Fruit fly (Drosophila melanogaster) whole organism, embryonic: ENCODE results near the gene CG33986.

Source experiments
- Ada2b ChIP-seq: fragments of 200-800 bp; sonication (Bioruptor generic); IDR thresholded peaks from 2 replicates; pipeline ENCODE4 v1.3.6; 2022; ENCODE audit warnings: missing biosample characterization, missing genetic modification characterization
- BtbVII ChIP-seq: fragments of 200-800 bp; sonication (Bioruptor generic); optimal IDR thresholded peaks from 3 replicates; lab custom pipeline; 2017; ENCODE audit warnings: missing biosample characterization, mild to moderate bottlenecking, missing genetic modification characterization
- Bteb2 ChIP-seq: fragments of 200-800 bp; sonication (Bioruptor generic); optimal IDR thresholded peaks from 2 replicates; lab custom pipeline; 2016; ENCODE audit warnings: missing biosample characterization, missing genetic modification characterization
- CG10431 ChIP-seq: fragments of 200-800 bp; sonication (Bioruptor generic); optimal IDR thresholded peaks from 3 replicates; lab custom pipeline; 2018; ENCODE audit warnings: missing biosample characterization, mild to moderate bottlenecking, missing genetic modification characterization
- CG10565 ChIP-seq: fragments of 200-800 bp; sonication (Bioruptor generic); optimal IDR thresholded peaks from 3 replicates; lab custom pipeline; 2016; ENCODE audit warnings: missing biosample characterization, mild to moderate bottlenecking, missing genetic modification characterization
- CG12236 ChIP-seq: fragments of 200-800 bp; sonication (Bioruptor generic); optimal IDR thresholded peaks from 2 replicates; lab custom pipeline; 2016; ENCODE audit warnings: missing biosample characterization, missing genetic modification characterization
- CG12299 ChIP-seq: fragments of 200-800 bp; sonication (Bioruptor generic); optimal IDR thresholded peaks from 2 replicates; lab custom pipeline; 2018; ENCODE audit warnings: missing biosample characterization, mild to moderate bottlenecking, missing genetic modification characterization
- CG14014 ChIP-seq: fragments of 200-800 bp; sonication (Bioruptor generic); IDR thresholded peaks from 2 replicates; pipeline ENCODE4 v1.3.6; 2022; ENCODE audit warnings: missing biosample characterization, missing genetic modification characterization
- CG14965 ChIP-seq: fragments of 200-800 bp; sonication (Bioruptor generic); optimal IDR thresholded peaks from 2 replicates; lab custom pipeline; 2016; ENCODE audit warnings: missing biosample characterization, missing genetic modification characterization, borderline replicate concordance
- CG17385 ChIP-seq: fragments of 200-800 bp; sonication (Bioruptor generic); optimal IDR thresholded peaks from 3 replicates; lab custom pipeline; 2018; ENCODE audit warnings: missing biosample characterization, mild to moderate bottlenecking, missing genetic modification characterization
- CG17568 ChIP-seq: fragments of 200-800 bp; sonication (Bioruptor generic); optimal IDR thresholded peaks from 2 replicates; lab custom pipeline; 2018; ENCODE audit warnings: missing biosample characterization, mild to moderate bottlenecking, missing genetic modification characterization, moderate library complexity
- CG1832 ChIP-seq: fragments of 200-800 bp; sonication (Bioruptor generic); optimal IDR thresholded peaks from 2 replicates; lab custom pipeline; 2017; ENCODE audit warnings: missing biosample characterization, mild to moderate bottlenecking, missing genetic modification characterization, inconsistent platforms
- CG30431 ChIP-seq: fragments of 200-800 bp; sonication (Bioruptor generic); optimal IDR thresholded peaks from 2 replicates; lab custom pipeline; 2017; ENCODE audit warnings: missing biosample characterization, missing genetic modification characterization
- CG34376 ChIP-seq: fragments of 200-800 bp; sonication (Bioruptor generic); optimal IDR thresholded peaks from 2 replicates; lab custom pipeline; 2018; ENCODE audit warnings: missing biosample characterization, mild to moderate bottlenecking, missing genetic modification characterization
- CG42726 ChIP-seq: fragments of 200-800 bp; sonication (Bioruptor generic); IDR thresholded peaks from 2 replicates; pipeline ENCODE4 v1.3.6; 2022; ENCODE audit warnings: missing biosample characterization, missing genetic modification characterization; ENCODE audit not compliant: partially characterized antibody
- CG4282 ChIP-seq: fragments of 200-800 bp; sonication (Bioruptor generic); optimal IDR thresholded peaks from 2 replicates; lab custom pipeline; 2016; ENCODE audit warnings: missing biosample characterization, missing genetic modification characterization
- CG4820 ChIP-seq: fragments of 200-800 bp; sonication (Bioruptor generic); optimal IDR thresholded peaks from 3 replicates; lab custom pipeline; 2016; ENCODE audit warnings: missing biosample characterization, missing genetic modification characterization
- CG5953 ChIP-seq: fragments of 200-800 bp; sonication (Bioruptor generic); IDR thresholded peaks from 2 replicates; pipeline ENCODE4 v1.3.6; 2022; ENCODE audit warnings: missing biosample characterization, missing genetic modification characterization
- CG7271 ChIP-seq: fragments of 200-800 bp; sonication (Bioruptor generic); optimal IDR thresholded peaks from 2 replicates; lab custom pipeline; 2018; ENCODE audit warnings: missing biosample characterization, mild to moderate bottlenecking, missing genetic modification characterization, moderate library complexity
- CG8388 ChIP-seq: fragments of 200-800 bp; sonication (Bioruptor generic); optimal IDR thresholded peaks from 2 replicates; lab custom pipeline; 2019; ENCODE audit warnings: missing biosample characterization, mild to moderate bottlenecking, missing genetic modification characterization, moderate library complexity
- CHES-1-like ChIP-seq: fragments of 200-800 bp; sonication (Bioruptor generic); optimal IDR thresholded peaks from 2 replicates; lab custom pipeline; 2016; ENCODE audit warnings: missing biosample characterization, missing genetic modification characterization
- Eip74EF ChIP-seq, 2 experiments: fragments of 200-800 bp in 1 of 2; fragments of >200 bp in 1 of 2; sonication (Bioruptor generic) in 1 of 2; optimal IDR thresholded peaks; 2 replicates each; lab custom pipeline; 2017 to 2019; ENCODE audit warnings: missing biosample characterization in 2 of 2, missing genetic modification characterization in 2 of 2, mild to moderate bottlenecking in 1 of 2, moderate library complexity in 1 of 2
- H2.0 ChIP-seq: fragments of 200-800 bp; sonication (Bioruptor generic); IDR thresholded peaks from 2 replicates; pipeline ENCODE4 v1.3.6; 2022; ENCODE audit warnings: missing biosample characterization, missing genetic modification characterization
- HLHmδ ChIP-seq: fragments of 200-800 bp; sonication (Bioruptor generic); optimal IDR thresholded peaks from 2 replicates; lab custom pipeline; 2018; ENCODE audit warnings: missing biosample characterization, mild to moderate bottlenecking, missing genetic modification characterization, moderate library complexity
- Hand ChIP-seq: fragments of 200-800 bp; sonication (Bioruptor generic); optimal IDR thresholded peaks from 2 replicates; lab custom pipeline; 2017; ENCODE audit warnings: mild to moderate bottlenecking, missing biosample characterization, missing genetic modification reagents, missing genetic modification characterization
- HmgD ChIP-seq: fragments of 200-800 bp; sonication (Bioruptor generic); optimal IDR thresholded peaks from 3 replicates; lab custom pipeline; 2016; ENCODE audit warnings: missing biosample characterization, missing genetic modification characterization
- Med ChIP-seq: fragments of 200-800 bp; sonication (Bioruptor generic); peaks from one replicate; lab custom pipeline; 2016; ENCODE audit warnings: missing biosample characterization, missing genetic modification characterization, mild to moderate bottlenecking, inconsistent platforms, moderate library complexity
- NfI ChIP-seq: fragments of 200-800 bp; sonication (Bioruptor generic); optimal IDR thresholded peaks from 3 replicates; lab custom pipeline; 2018; ENCODE audit warnings: missing biosample characterization, mild to moderate bottlenecking, missing genetic modification characterization, moderate library complexity
- Oaz ChIP-seq: fragments of 200-800 bp; sonication (Bioruptor generic); IDR thresholded peaks from 2 replicates; pipeline ENCODE4 v1.3.6; 2022; ENCODE audit warnings: missing biosample characterization, missing genetic modification characterization
- Sry-β ChIP-seq: fragments of 200-800 bp; sonication (Bioruptor generic); optimal IDR thresholded peaks from 2 replicates; lab custom pipeline; 2018; ENCODE audit warnings: missing biosample characterization, mild to moderate bottlenecking, missing genetic modification characterization, moderate library complexity
- ato ChIP-seq: fragments of 200-800 bp; sonication (Bioruptor generic); IDR thresholded peaks from 2 replicates; pipeline ENCODE4 v1.3.6; 2022; ENCODE audit warnings: missing biosample characterization, missing genetic modification characterization; ENCODE audit not compliant: partially characterized antibody
- bsh ChIP-seq, 2 experiments: fragments of 200-800 bp; sonication (Bioruptor generic); optimal IDR thresholded peaks; 2 replicates each; lab custom pipeline; 2017 to 2018; ENCODE audit warnings: mild to moderate bottlenecking in 2 of 2, missing biosample characterization in 2 of 2, missing genetic modification characterization in 2 of 2, moderate library complexity in 1 of 2
- caup ChIP-seq: fragments of 200-800 bp; sonication (Bioruptor generic); optimal IDR thresholded peaks from 3 replicates; lab custom pipeline; 2017; ENCODE audit warnings: missing biosample characterization, mild to moderate bottlenecking, missing genetic modification characterization, moderate library complexity; ENCODE audit not compliant: severe bottlenecking
- dmrt11E ChIP-seq: fragments of 200-800 bp; sonication (Bioruptor generic); optimal IDR thresholded peaks from 3 replicates; lab custom pipeline; 2018; ENCODE audit warnings: missing biosample characterization, mild to moderate bottlenecking, missing genetic modification characterization, moderate library complexity
- dpn ChIP-seq, 2 experiments: fragments of 200-800 bp; sonication (Bioruptor generic); optimal IDR thresholded peaks; 3 replicates each; lab custom pipeline; 2016; ENCODE audit warnings: missing biosample characterization in 2 of 2, missing genetic modification characterization in 2 of 2
- ems ChIP-seq: fragments of 200-800 bp; sonication (Bioruptor generic); optimal IDR thresholded peaks from 3 replicates; lab custom pipeline; 2016; ENCODE audit warnings: missing biosample characterization, missing genetic modification characterization
- fd64A ChIP-seq: fragments of 200-800 bp; sonication (Bioruptor generic); optimal IDR thresholded peaks from 3 replicates; lab custom pipeline; 2018; ENCODE audit warnings: missing biosample characterization, mild to moderate bottlenecking, missing genetic modification characterization
- fru ChIP-seq: fragments of >200 bp; optimal IDR thresholded peaks from 2 replicates; lab custom pipeline; 2017
- ham ChIP-seq: fragments of 200-800 bp; sonication (Bioruptor generic); IDR thresholded peaks from 2 replicates; pipeline ENCODE4 v1.3.6; 2022; ENCODE audit warnings: missing biosample characterization, missing genetic modification characterization
- jigr1 ChIP-seq: fragments of 200-800 bp; sonication (Bioruptor generic); IDR thresholded peaks from 3 replicates; pipeline ENCODE4 v1.3.6; 2022; ENCODE audit warnings: missing biosample characterization, missing genetic modification characterization
- kah ChIP-seq: fragments of 200-800 bp; sonication (Bioruptor generic); optimal IDR thresholded peaks from 2 replicates; lab custom pipeline; 2018; ENCODE audit warnings: missing biosample characterization, mild to moderate bottlenecking, missing genetic modification characterization
- ken ChIP-seq: fragments of 200-800 bp; sonication (Bioruptor generic); IDR thresholded peaks from 3 replicates; pipeline ENCODE4 v1.3.6; 2022; ENCODE audit warnings: missing biosample characterization, missing genetic modification characterization
- lmd ChIP-seq: fragments of 200-800 bp; sonication (Bioruptor generic); IDR thresholded peaks from 2 replicates; pipeline ENCODE4 v1.3.6; 2022; ENCODE audit warnings: missing biosample characterization, missing genetic modification characterization
- pan ChIP-seq, 4 experiments: fragments of >200 bp in 3 of 4; fragments of 200-800 bp in 1 of 4; sonication (Bioruptor generic) in 1 of 4; optimal IDR thresholded peaks in 3 of 4; IDR thresholded peaks in 1 of 4; 2 replicates each; pipeline versions ENCODE4 v1.3.6 to Lab custom; 2017 to 2022; ENCODE audit warnings: missing biosample characterization in 2 of 4, missing genetic modification characterization in 2 of 4, mixed read lengths in 1 of 4
- shn ChIP-seq: fragments of 200-800 bp; sonication (Bioruptor generic); optimal IDR thresholded peaks from 3 replicates; lab custom pipeline; 2016; ENCODE audit warnings: missing biosample characterization, missing genetic modification characterization
- sima ChIP-seq: fragments of 200-800 bp; sonication (Bioruptor generic); optimal IDR thresholded peaks from 2 replicates; lab custom pipeline; 2016; ENCODE audit warnings: missing biosample characterization, missing genetic modification characterization
- stc ChIP-seq: fragments of 200-800 bp; sonication (Bioruptor generic); IDR thresholded peaks from 2 replicates; pipeline ENCODE4 v1.3.6; 2022; ENCODE audit warnings: missing biosample characterization, missing genetic modification characterization
- sug ChIP-seq: fragments of 200-800 bp; optimal IDR thresholded peaks from 2 replicates; lab custom pipeline; 2019; ENCODE audit warnings: missing biosample characterization, mild to moderate bottlenecking, missing genetic modification characterization, moderate library complexity
- trem ChIP-seq: fragments of 200-800 bp; optimal IDR thresholded peaks from 3 replicates; lab custom pipeline; 2019; ENCODE audit warnings: missing biosample characterization, mild to moderate bottlenecking, missing genetic modification characterization, moderate library complexity
- unpg ChIP-seq: fragments of 200-800 bp; sonication (Bioruptor generic); optimal IDR thresholded peaks from 3 replicates; lab custom pipeline; 2018; ENCODE audit warnings: missing biosample characterization, mild to moderate bottlenecking, missing genetic modification characterization, moderate library complexity
- zf30C ChIP-seq: fragments of 200-800 bp; sonication (Bioruptor generic); optimal IDR thresholded peaks from 3 replicates; lab custom pipeline; 2018; ENCODE audit warnings: missing biosample characterization, mild to moderate bottlenecking, missing genetic modification characterization

CG33986 gene

dm6 chr3L:15517508-15517907 lies 7.5 kb downstream of the CG33986 start (continued):
- TF ChIP-seq CG17385 (GFP tag; lab: Kevin White, UChicago) (no peak), jigr1 (no peak), Bteb2 (GFP tag; lab: Kevin White, UChicago) (no peak), BtbVII (no peak), pan (optimal IDR thresholded peaks at IDR 0.05; lab: Kevin White, UChicago) (no peak), pan (GFP tag; optimal IDR thresholded peaks at IDR 0.05 in 1 of 2, IDR thresholded peaks at IDR 0.05 in 1 of 2) (no peak), lmd (GFP tag; lab: Robert Waterston, UW) (no peak), CG12236 (GFP tag; lab: Kevin White, UChicago) (no peak), CG7271 (tag; lab: Kevin White, UChicago) (no peak), HmgD (no peak), bsh (GFP tag; optimal IDR thresholded peaks at IDR 0.05; lab: Kevin White, UChicago) (no peak), CG10431 (GFP tag; lab: Kevin White, UChicago) (no peak), CHES-1-like (GFP tag; lab: Kevin White, UChicago) (no peak), CG14014 (no peak), fd64A (no peak), zf30C (GFP tag; lab: Kevin White, UChicago) (peak; percentile 87), dpn (GFP tag; optimal IDR thresholded peaks at IDR 0.05; lab: Kevin White, UChicago) (no peak), dmrt11E (tag; lab: Kevin White, UChicago) (no peak), CG14965 (GFP tag; lab: Kevin White, UChicago) (no peak), Eip74EF (GFP tag; optimal IDR thresholded peaks at IDR 0.05; lab: Kevin White, UChicago) (no peak), ken (GFP tag; lab: Robert Waterston, UW) (no peak), ham (GFP tag; lab: Robert Waterston, UW) (no peak), ems (GFP tag; lab: Kevin White, UChicago) (no peak), CG42726 (GFP tag; lab: Robert Waterston, UW) (no peak), CG4282 (GFP tag; lab: Kevin White, UChicago) (no peak), H2.0 (GFP tag; lab: Robert Waterston, UW) (0 out of 2 replicates have a peak, but pooled peaks have one; percentile 18), Sry-β (GFP tag; lab: Kevin White, UChicago) (no peak), sug (tag; lab: Kevin White, UChicago) (peak; percentile 9), HLHmδ (GFP tag; lab: Kevin White, UChicago) (no peak), unpg (GFP tag; lab: Kevin White, UChicago) (no peak), CG34376 (GFP tag; lab: Kevin White, UChicago) (peak; percentile 25), Oaz (no peak), CG5953 (no peak), sima (no peak), NfI (GFP tag; lab: Kevin White, UChicago) (no peak), CG10565 (no peak), kah (GFP tag; lab: Kevin White, UChicago) (no peak), Hand (GFP tag; lab: Kevin White, UChicago) (no peak), caup (GFP tag; lab: Kevin White, UChicago) (no peak), ato (GFP tag; lab: Robert Waterston, UW) (no peak), stc (no peak), CG8388 (GFP tag; lab: Kevin White, UChicago) (peak; percentile 39), trem (tag; lab: Kevin White, UChicago) (no peak), CG17568 (GFP tag; lab: Kevin White, UChicago) (no peak), Med (GFP tag; lab: Kevin White, UChicago) (peak; percentile 18), CG1832 (GFP tag; lab: Kevin White, UChicago) (no peak), fru (lab: Kevin White, UChicago) (no peak), Ada2b (no peak), CG30431 (GFP tag; lab: Kevin White, UChicago) (no peak), CG4820 (GFP tag; lab: Kevin White, UChicago) (no peak), shn (GFP tag; lab: Kevin White, UChicago) (no peak), CG12299 (tag; lab: Kevin White, UChicago) (no peak)
